Worm (Caenorhabditis elegans): Measurements from ENCODE around the gene gly-11.

The gly-11 gene

ce11 chrIII:12178121-12178520 lies 1.1 kb upstream of the gly-11 start:
- TF ChIP-seq B0035.1 (tag; optimal IDR thresholded peaks at IDR 0.05) (no peak), him-1 (tag; optimal IDR thresholded peaks at IDR 0.05) (no peak), K12H6.12 (tag; optimal IDR thresholded peaks at IDR 0.05) (no peak), rpc-1 (optimal IDR thresholded peaks at IDR 0.05) (no peak), rpc-1 (tag; optimal IDR thresholded peaks at IDR 0.05) (no peak), C17E4.6 (GFP tag; IDR thresholded peaks at IDR 0.05) (no peak), ztf-25 (GFP tag; IDR thresholded peaks at IDR 0.05) (no peak), F57A8.1 (GFP tag; optimal IDR thresholded peaks at IDR 0.05) (no peak), lin-40 (tag; optimal IDR thresholded peaks at IDR 0.05) (no peak), T26A5.8 (tag; optimal IDR thresholded peaks at IDR 0.05) (no peak), let-526 (GFP tag; IDR thresholded peaks at IDR 0.05) (no peak), madf-10 (tag; optimal IDR thresholded peaks at IDR 0.05) (no peak), lsy-27 (tag; optimal IDR thresholded peaks at IDR 0.05; ENCODE audit: borderline replicate concordance, insufficient read depth) (no peak), lin-35 (GFP tag; optimal IDR thresholded peaks at IDR 0.05) (no peak), hrde-1 (tag; optimal IDR thresholded peaks at IDR 0.05; ENCODE audit: borderline replicate concordance) (no peak), D2030.7 (GFP tag; IDR thresholded peaks at IDR 0.05) (no peak), gei-17 (GFP tag; optimal IDR thresholded peaks at IDR 0.05) (no peak)

ce11 chrIII:12167030-12167429 lies 10.0 kb downstream of the gly-11 start:
- TF ChIP-seq ceh-79 (tag; optimal IDR thresholded peaks at IDR 0.05) (no peak), nhr-179 (tag; optimal IDR thresholded peaks at IDR 0.05) (no peak), C17E4.6 (GFP tag; IDR thresholded peaks at IDR 0.05) (no peak), ztf-6 (GFP tag; IDR thresholded peaks at IDR 0.05) (no peak), egrh-3 (GFP tag; IDR thresholded peaks at IDR 0.05) (peak; percentile 20; the same call in 1 of the 2 replicates), rcor-1 (GFP tag; IDR thresholded peaks at IDR 0.05) (no peak), B0019.2 (GFP tag; conservative IDR thresholded peaks at IDR 0.05) (no peak), ztf-26 (tag; optimal IDR thresholded peaks at IDR 0.05) (no peak), zfh-2 (GFP tag; conservative IDR thresholded peaks at IDR 0.05) (peak; percentile 62; the same call in 1 of the 2 replicates), snpc-1.1 (tag; optimal IDR thresholded peaks at IDR 0.05; ENCODE audit: insufficient read depth) (no peak), F57A8.1 (GFP tag; optimal IDR thresholded peaks at IDR 0.05) (no peak), T26A5.8 (tag; optimal IDR thresholded peaks at IDR 0.05) (no peak)

DNA sequence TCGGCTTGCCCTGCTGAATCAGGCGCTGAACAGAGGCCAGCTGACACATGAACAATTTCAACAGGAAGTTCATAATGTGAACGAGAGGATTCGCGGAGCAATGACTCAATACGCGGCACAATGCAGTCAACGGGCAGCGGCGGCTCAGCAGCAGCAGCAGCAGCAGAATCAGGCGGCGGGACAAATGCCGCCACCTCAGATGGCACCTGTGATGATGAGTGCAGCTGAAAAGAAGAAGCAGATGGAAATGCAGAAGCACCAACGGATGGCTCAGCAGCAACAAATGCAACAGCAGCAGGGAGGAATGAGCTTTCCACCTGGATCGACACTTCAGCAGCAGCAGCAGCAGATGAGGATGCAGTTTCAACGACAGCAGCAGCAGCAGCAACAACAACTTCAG lies 11.7 kb downstream of the gly-11 start:
- no peak for TF ChIP-seq K11D2.4 (GFP tag; IDR thresholded peaks at IDR 0.05)
- TF ChIP-seq zfh-2 (GFP tag; conservative IDR thresholded peaks at IDR 0.05), result peak; percentile 80
- TF ChIP-seq dox-1 (GFP tag; IDR thresholded peaks at IDR 0.05), result 0 out of 2 replicates have a peak, but pooled peaks have one; percentile 26
- peak; percentile 73 for TF ChIP-seq egrh-3 (GFP tag; IDR thresholded peaks at IDR 0.05)
- TF ChIP-seq F52B5.7 (tag; optimal IDR thresholded peaks at IDR 0.05), result peak; percentile 27
- no peak for TF ChIP-seq hlh-12 (tag; optimal IDR thresholded peaks at IDR 0.05)
- TF ChIP-seq madf-8 (GFP tag; conservative IDR thresholded peaks at IDR 0.05), result no peak
- no peak for TF ChIP-seq lin-54 (GFP tag; optimal IDR thresholded peaks at IDR 0.05)
- TF ChIP-seq nhr-27 (tag; optimal IDR thresholded peaks at IDR 0.05), result no peak
- no peak for TF ChIP-seq mes-4 (tag; optimal IDR thresholded peaks at IDR 0.05)

DNA sequence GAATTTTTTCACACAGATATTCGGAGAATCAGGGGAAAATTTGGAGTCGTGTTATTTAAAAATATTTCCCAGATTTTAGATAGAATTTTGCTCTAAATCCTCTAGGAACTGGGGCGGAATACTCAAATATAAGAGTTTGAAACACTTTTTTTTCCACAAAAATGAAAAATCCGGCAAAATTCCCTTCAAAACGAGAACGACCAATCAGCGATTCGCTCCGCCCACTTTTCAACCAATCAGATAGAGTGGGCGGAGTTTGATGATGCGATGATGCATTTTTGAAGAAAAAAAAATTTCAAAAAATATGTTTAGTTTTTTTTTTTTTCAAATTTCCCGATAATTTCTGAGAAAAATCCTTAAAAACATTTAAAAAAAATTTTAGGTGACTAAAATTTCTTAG lies 12.6 kb downstream of the gly-11 start:
- TF ChIP-seq ztf-25 (GFP tag; IDR thresholded peaks at IDR 0.05) (no peak), nfyb-1 (GFP tag; IDR thresholded peaks at IDR 0.05) (peak; percentile 51; the same call in 1 of the 2 replicates)
